Fruit fly (Drosophila melanogaster) whole organism, embryonic: ENCODE data around the gene Tmhs.

Experiments used
- Atf-2 ChIP-seq: fragments of 200-800 bp; sonication (Bioruptor generic); optimal IDR thresholded peaks from 2 replicates; lab custom pipeline; 2016; ENCODE audit warnings: missing biosample characterization, missing genetic modification characterization
- CG10267 ChIP-seq: fragments of 200-800 bp; sonication (Bioruptor generic); optimal IDR thresholded peaks from 2 replicates; lab custom pipeline; 2018; ENCODE audit warnings: missing biosample characterization, mild to moderate bottlenecking, missing genetic modification characterization, moderate library complexity
- CG10274 ChIP-seq: fragments of 200-800 bp; sonication (Bioruptor generic); optimal IDR thresholded peaks from 3 replicates; lab custom pipeline; 2017; ENCODE audit warnings: missing biosample characterization, mild to moderate bottlenecking, missing genetic modification characterization
- CG12071 ChIP-seq: fragments of 200-800 bp; sonication (Bioruptor generic); optimal IDR thresholded peaks from 3 replicates; lab custom pipeline; 2018; ENCODE audit warnings: missing biosample characterization, mild to moderate bottlenecking, missing genetic modification characterization
- CG12769 ChIP-seq: fragments of 200-800 bp; sonication (Bioruptor generic); optimal IDR thresholded peaks from 2 replicates; lab custom pipeline; 2019; ENCODE audit warnings: missing biosample characterization, mild to moderate bottlenecking, missing genetic modification characterization, moderate library complexity
- CG1647 ChIP-seq: fragments of 200-800 bp; sonication (Bioruptor generic); optimal IDR thresholded peaks from 3 replicates; lab custom pipeline; 2016; ENCODE audit warnings: missing biosample characterization, missing genetic modification characterization
- CG18599 ChIP-seq: fragments of 200-800 bp; sonication (Bioruptor generic); optimal IDR thresholded peaks from 3 replicates; lab custom pipeline; 2017; ENCODE audit warnings: missing biosample characterization, missing genetic modification characterization, mild to moderate bottlenecking, moderate library complexity, missing genetic modification reagents
- CG18764 ChIP-seq: fragments of 200-800 bp; sonication (Bioruptor generic); optimal IDR thresholded peaks from 3 replicates; lab custom pipeline; 2016; ENCODE audit warnings: missing biosample characterization, missing genetic modification characterization
- CG2129 ChIP-seq: fragments of 200-800 bp; sonication (Bioruptor generic); IDR thresholded peaks from 2 replicates; pipeline ENCODE4 v1.3.6; 2022; ENCODE audit warnings: missing biosample characterization, missing genetic modification characterization; ENCODE audit not compliant: partially characterized antibody
- CG31365 ChIP-seq: fragments of 200-800 bp; sonication (Bioruptor generic); optimal IDR thresholded peaks from 2 replicates; lab custom pipeline; 2018; ENCODE audit warnings: missing biosample characterization, mild to moderate bottlenecking, missing genetic modification characterization
- CG31388 ChIP-seq: fragments of 200-800 bp; sonication (Bioruptor generic); optimal IDR thresholded peaks from 2 replicates; lab custom pipeline; 2016; ENCODE audit warnings: missing biosample characterization, missing genetic modification characterization
- CG32532 ChIP-seq: fragments of 200-800 bp; sonication (Bioruptor generic); IDR thresholded peaks from 2 replicates; pipeline ENCODE4 v1.3.6; 2022; ENCODE audit warnings: missing biosample characterization, missing genetic modification characterization
- CG32772 ChIP-seq: fragments of 200-800 bp; sonication (Bioruptor generic); IDR thresholded peaks from 2 replicates; pipeline ENCODE4 v1.3.6; 2022; ENCODE audit warnings: missing biosample characterization, missing genetic modification characterization
- CG3281 ChIP-seq: fragments of 200-800 bp; sonication (Bioruptor generic); optimal IDR thresholded peaks from 3 replicates; lab custom pipeline; 2017; ENCODE audit warnings: missing biosample characterization, mild to moderate bottlenecking, missing genetic modification characterization
- CG34224 ChIP-seq: fragments of 200-800 bp; sonication (Bioruptor generic); IDR thresholded peaks from 3 replicates; pipeline ENCODE4 v1.3.6; 2022; ENCODE audit warnings: missing biosample characterization, missing genetic modification characterization; ENCODE audit not compliant: partially characterized antibody
- CG4820 ChIP-seq: fragments of 200-800 bp; sonication (Bioruptor generic); optimal IDR thresholded peaks from 3 replicates; lab custom pipeline; 2016; ENCODE audit warnings: missing biosample characterization, missing genetic modification characterization
- CG9932 ChIP-seq: fragments of 200-800 bp; sonication (Bioruptor generic); IDR thresholded peaks from 2 replicates; pipeline ENCODE4 v1.3.6; 2022; ENCODE audit warnings: missing biosample characterization, missing genetic modification characterization
- Dek ChIP-seq: fragments of 200-800 bp; sonication (Bioruptor generic); optimal IDR thresholded peaks from 3 replicates; lab custom pipeline; 2019; ENCODE audit warnings: missing biosample characterization, mild to moderate bottlenecking, missing genetic modification characterization, moderate library complexity
- E2f1 ChIP-seq: fragments of 200-800 bp; sonication (Bioruptor generic); IDR thresholded peaks from 2 replicates; pipeline ENCODE4 v1.3.6; 2022; ENCODE audit warnings: missing biosample characterization, missing genetic modification characterization
- Fer1 ChIP-seq: fragments of 200-800 bp; sonication (Bioruptor generic); optimal IDR thresholded peaks from 2 replicates; lab custom pipeline; 2017; ENCODE audit warnings: missing biosample characterization, mild to moderate bottlenecking, missing genetic modification characterization
- H2.0 ChIP-seq: fragments of 200-800 bp; sonication (Bioruptor generic); IDR thresholded peaks from 2 replicates; pipeline ENCODE4 v1.3.6; 2022; ENCODE audit warnings: missing biosample characterization, missing genetic modification characterization
- HLH3B ChIP-seq: fragments of 200-800 bp; sonication (Bioruptor generic); IDR thresholded peaks from 2 replicates; pipeline ENCODE4 v1.3.6; 2022; ENCODE audit warnings: missing biosample characterization, missing genetic modification characterization
- Lpt ChIP-seq: fragments of >200 bp; optimal IDR thresholded peaks from 2 replicates; lab custom pipeline; 2018; ENCODE audit warnings: missing biosample characterization, missing genetic modification characterization
- Meics ChIP-seq: fragments of 200-800 bp; sonication (Bioruptor generic); optimal IDR thresholded peaks from 2 replicates; lab custom pipeline; 2017; ENCODE audit warnings: missing biosample characterization, mild to moderate bottlenecking, missing genetic modification characterization
- Nf-YA ChIP-seq: fragments of 200-800 bp; sonication (Bioruptor generic); IDR thresholded peaks from 2 replicates; pipeline ENCODE4 v1.3.6; 2022; ENCODE audit warnings: missing biosample characterization, missing genetic modification characterization
- Ptx1 ChIP-seq: fragments of 200-800 bp; sonication (Bioruptor generic); IDR thresholded peaks from 2 replicates; pipeline ENCODE4 v1.3.6; 2022; ENCODE audit warnings: missing biosample characterization, missing genetic modification characterization
- Spps ChIP-seq: fragments of 200-800 bp; sonication (Bioruptor generic); optimal IDR thresholded peaks from 2 replicates; lab custom pipeline; 2018; ENCODE audit warnings: missing biosample characterization, mild to moderate bottlenecking, missing genetic modification characterization
- Sry-δ ChIP-seq: fragments of 200-800 bp; sonication (Bioruptor generic); optimal IDR thresholded peaks from 2 replicates; lab custom pipeline; 2016; ENCODE audit warnings: missing biosample characterization, missing genetic modification characterization
- bcd ChIP-seq: fragments of 200-800 bp; sonication (Bioruptor generic); optimal IDR thresholded peaks from 2 replicates; lab custom pipeline; 2017; ENCODE audit warnings: missing biosample characterization, mild to moderate bottlenecking, missing genetic modification characterization
- chif ChIP-seq, 2 experiments: fragments of 200-800 bp; sonication (Bioruptor generic); optimal IDR thresholded peaks; 3 replicates each; lab custom pipeline; 2016; ENCODE audit warnings: missing biosample characterization in 2 of 2, missing genetic modification characterization in 2 of 2
- croc ChIP-seq: fragments of 200-800 bp; sonication (Bioruptor generic); conservative IDR thresholded peaks from 3 replicates; pipeline ENCODE4 v1.3.6; 2022; ENCODE audit warnings: missing biosample characterization, missing genetic modification characterization
- crp ChIP-seq, 2 experiments: fragments of 200-800 bp; sonication (Bioruptor generic); optimal IDR thresholded peaks; 2 replicates in 1 of 2; 3 replicates in 1 of 2; lab custom pipeline; 2017; ENCODE audit warnings: missing biosample characterization in 2 of 2, missing genetic modification characterization in 2 of 2, mild to moderate bottlenecking in 1 of 2, moderate library complexity in 1 of 2
- dimm ChIP-seq: fragments of 200-800 bp; sonication (Bioruptor generic); IDR thresholded peaks from 2 replicates; pipeline ENCODE4 v1.3.6; 2022; ENCODE audit warnings: missing biosample characterization, missing genetic modification characterization
- dpn ChIP-seq, 2 experiments: fragments of 200-800 bp; sonication (Bioruptor generic); optimal IDR thresholded peaks; 3 replicates each; lab custom pipeline; 2016; ENCODE audit warnings: missing biosample characterization in 2 of 2, missing genetic modification characterization in 2 of 2
- dysf ChIP-seq: fragments of 200-800 bp; sonication (Bioruptor generic); IDR thresholded peaks from 3 replicates; pipeline ENCODE4 v1.3.6; 2022; ENCODE audit warnings: missing biosample characterization, missing genetic modification characterization
- fd96Cb ChIP-seq: fragments of 200-800 bp; sonication (Bioruptor generic); optimal IDR thresholded peaks from 2 replicates; lab custom pipeline; 2018; ENCODE audit warnings: missing biosample characterization, mild to moderate bottlenecking, missing genetic modification characterization, moderate library complexity
- lab ChIP-seq: fragments of 200-800 bp; sonication (Bioruptor generic); optimal IDR thresholded peaks from 3 replicates; lab custom pipeline; 2017; ENCODE audit warnings: missing biosample characterization, missing genetic modification characterization, mild to moderate bottlenecking, moderate library complexity, missing genetic modification reagents
- lilli ChIP-seq: fragments of 200-800 bp; sonication (Bioruptor generic); optimal IDR thresholded peaks from 3 replicates; lab custom pipeline; 2016; ENCODE audit warnings: missing biosample characterization, missing genetic modification characterization
- mirr ChIP-seq: fragments of 200-800 bp; sonication (Bioruptor generic); optimal IDR thresholded peaks from 3 replicates; lab custom pipeline; 2018; ENCODE audit warnings: missing biosample characterization, mild to moderate bottlenecking, missing genetic modification characterization
- mld ChIP-seq: fragments of 200-800 bp; sonication (Bioruptor generic); IDR thresholded peaks from 3 replicates; pipeline ENCODE4 v1.3.6; 2022; ENCODE audit warnings: missing biosample characterization, missing genetic modification characterization; ENCODE audit not compliant: partially characterized antibody
- pan ChIP-seq, 4 experiments: fragments of >200 bp in 3 of 4; fragments of 200-800 bp in 1 of 4; sonication (Bioruptor generic) in 1 of 4; optimal IDR thresholded peaks in 3 of 4; IDR thresholded peaks in 1 of 4; 2 replicates each; pipeline versions ENCODE4 v1.3.6 to Lab custom; 2017 to 2022; ENCODE audit warnings: missing biosample characterization in 2 of 4, missing genetic modification characterization in 2 of 4, mixed read lengths in 1 of 4
- pho ChIP-seq: fragments of 200-800 bp; sonication (Bioruptor generic); optimal IDR thresholded peaks from 2 replicates; lab custom pipeline; 2016; ENCODE audit warnings: missing biosample characterization, missing genetic modification characterization
- prd ChIP-seq, 3 experiments: fragments of >200 bp in 2 of 3; fragments of 200-800 bp in 1 of 3; sonication (Bioruptor generic) in 1 of 3; optimal IDR thresholded peaks in 2 of 3; IDR thresholded peaks in 1 of 3; 2 replicates in 2 of 3; 3 replicates in 1 of 3; pipeline versions ENCODE4 v1.3.6 to Lab custom; 2017 to 2022; ENCODE audit warnings: missing biosample characterization in 1 of 3, missing genetic modification characterization in 1 of 3
- pum ChIP-seq: fragments of 200-800 bp; sonication (Bioruptor generic); optimal IDR thresholded peaks from 2 replicates; lab custom pipeline; 2016; ENCODE audit warnings: missing biosample characterization, missing genetic modification characterization
- ranshi ChIP-seq: fragments of 200-800 bp; sonication (Bioruptor generic); IDR thresholded peaks from 2 replicates; pipeline ENCODE4 v1.3.6; 2022; ENCODE audit warnings: missing biosample characterization, missing genetic modification characterization
- repo ChIP-seq: fragments of 200-800 bp; sonication (Bioruptor generic); optimal IDR thresholded peaks from 2 replicates; lab custom pipeline; 2016; ENCODE audit warnings: missing biosample characterization, missing genetic modification characterization
- sima ChIP-seq: fragments of 200-800 bp; sonication (Bioruptor generic); optimal IDR thresholded peaks from 2 replicates; lab custom pipeline; 2016; ENCODE audit warnings: missing biosample characterization, missing genetic modification characterization
- stwl ChIP-seq: fragments of 200-800 bp; sonication (Bioruptor generic); optimal IDR thresholded peaks from 3 replicates; lab custom pipeline; 2018; ENCODE audit warnings: missing biosample characterization, mild to moderate bottlenecking, missing genetic modification characterization, moderate library complexity
- zfh1 ChIP-seq: fragments of 200-800 bp; sonication (Bioruptor generic); IDR thresholded peaks from 3 replicates; pipeline ENCODE4 v1.3.6; 2022; ENCODE audit warnings: missing biosample characterization, missing genetic modification characterization

Tmhs gene

dm6 chr3L:1880692-1881091 lies 4.8 kb upstream of the Tmhs start (continued):
- TF ChIP-seq sima (GFP tag; lab: Kevin White, UChicago), result no peak
- TF ChIP-seq Dek (tag; lab: Kevin White, UChicago), result no peak
- TF ChIP-seq CG9932, result peak; percentile 45
- TF ChIP-seq pum, result no peak
- TF ChIP-seq CG31388 (GFP tag; lab: Kevin White, UChicago), result no peak
- TF ChIP-seq CG18764 (GFP tag; lab: Kevin White, UChicago), result no peak
- TF ChIP-seq prd (optimal IDR thresholded peaks at IDR 0.05; lab: Kevin White, UChicago), result no peak
- TF ChIP-seq prd (GFP tag; IDR thresholded peaks at IDR 0.05; lab: Robert Waterston, UW), result peak; percentile 49; the same call in 1 of the 3 replicates
- TF ChIP-seq dimm (GFP tag; lab: Robert Waterston, UW), result 0 out of 2 replicates have a peak, but pooled peaks have one; percentile 19
- TF ChIP-seq croc, result 0 out of 3 replicates have a peak, but pooled peaks have one; percentile 14
- TF ChIP-seq stwl, result no peak
- no peak for TF ChIP-seq pho
- peak; percentile 75 for TF ChIP-seq dysf (GFP tag; lab: Robert Waterston, UW)
- no peak for TF ChIP-seq mirr (GFP tag; lab: Kevin White, UChicago)
- peak; percentile 72 for TF ChIP-seq ranshi (GFP tag; lab: Robert Waterston, UW)
- no peak for TF ChIP-seq Lpt
- 0 out of 2 replicates have a peak, but pooled peaks have one; percentile 3 for TF ChIP-seq H2.0 (GFP tag; lab: Robert Waterston, UW)
- TF ChIP-seq CG10274 (GFP tag; lab: Kevin White, UChicago), result no peak
- peak; percentile 62 for TF ChIP-seq Ptx1 (GFP tag; lab: Robert Waterston, UW)
- no peak for TF ChIP-seq Atf-2 (GFP tag; lab: Kevin White, UChicago)
- no peak for TF ChIP-seq chif (GFP tag; optimal IDR thresholded peaks at IDR 0.05; lab: Kevin White, UChicago)
- TF ChIP-seq mld, result no peak
- TF ChIP-seq dpn (GFP tag; optimal IDR thresholded peaks at IDR 0.05; lab: Kevin White, UChicago), result no peak
- TF ChIP-seq Spps (tag; lab: Kevin White, UChicago), result no peak
- TF ChIP-seq CG2129 (GFP tag; lab: Robert Waterston, UW), result no peak
- peak; percentile 59 for TF ChIP-seq CG18599 (GFP tag; lab: Kevin White, UChicago)
- 0 out of 2 replicates have a peak, but pooled peaks have one; percentile 37 for TF ChIP-seq CG32772 (GFP tag; lab: Robert Waterston, UW)
- no peak for TF ChIP-seq CG12769 (tag; lab: Kevin White, UChicago)
- TF ChIP-seq bcd, result peak; percentile 2
- no peak for TF ChIP-seq pan (optimal IDR thresholded peaks at IDR 0.05; lab: Kevin White, UChicago)
- TF ChIP-seq pan (GFP tag; optimal IDR thresholded peaks at IDR 0.05 in 1 of 2, IDR thresholded peaks at IDR 0.05 in 1 of 2), result peak in 1 of 2 experiments; percentile 71
- TF ChIP-seq CG1647 (GFP tag; lab: Kevin White, UChicago), result no peak
- no peak for TF ChIP-seq crp (GFP tag; optimal IDR thresholded peaks at IDR 0.05; lab: Kevin White, UChicago)
- TF ChIP-seq CG4820 (GFP tag; lab: Kevin White, UChicago), result peak; percentile 25
- TF ChIP-seq Fer1 (GFP tag; lab: Kevin White, UChicago), result peak; percentile 51
- TF ChIP-seq lilli (GFP tag; lab: Kevin White, UChicago), result no peak
- peak; percentile 62; the same call in 1 of the 2 replicates for TF ChIP-seq HLH3B (GFP tag; lab: Robert Waterston, UW)
- TF ChIP-seq E2f1 (GFP tag; lab: Robert Waterston, UW), result 0 out of 2 replicates have a peak, but pooled peaks have one; percentile 21
- TF ChIP-seq CG12071 (GFP tag; lab: Kevin White, UChicago), result peak; percentile 46
- peak; percentile 66 for TF ChIP-seq lab
- peak; percentile 35 for TF ChIP-seq CG3281 (GFP tag; lab: Kevin White, UChicago)
- TF ChIP-seq CG34224, result no peak
- TF ChIP-seq Nf-YA, result peak; percentile 54
- TF ChIP-seq fd96Cb (tag; lab: Kevin White, UChicago), result peak; percentile 33
- TF ChIP-seq zfh1 (GFP tag; lab: Robert Waterston, UW), result peak; percentile 54; the same call in 1 of the 3 replicates
- no peak for TF ChIP-seq repo (GFP tag; lab: Kevin White, UChicago)
- TF ChIP-seq Sry-δ (GFP tag; lab: Kevin White, UChicago), result no peak
- TF ChIP-seq CG10267 (tag; lab: Kevin White, UChicago), result no peak
- no peak for TF ChIP-seq CG31365 (tag; lab: Kevin White, UChicago)
- TF ChIP-seq CG32532 (GFP tag; lab: Robert Waterston, UW), result peak; percentile 60; the same call in 1 of the 2 replicates
- TF ChIP-seq Meics, result no peak
